Worm (Caenorhabditis elegans) whole organism, mixed stage, embryonic: Measurements from ENCODE around the gene ceh-1.

Source experiments
- elt-3 ChIP-seq: fragments of 150-350 bp; optimal IDR thresholded peaks from 2 replicates; lab custom pipeline; 2014; ENCODE audit warnings: missing biosample characterization, missing genetic modification characterization
- lsy-2 ChIP-seq: fragments of 150-350 bp; optimal IDR thresholded peaks from 2 replicates; lab custom pipeline; 2014; ENCODE audit warnings: missing biosample characterization, missing genetic modification characterization
- nhr-12 ChIP-seq: fragments of 150-350 bp; optimal IDR thresholded peaks from 2 replicates; lab custom pipeline; 2014; ENCODE audit warnings: missing biosample characterization, missing genetic modification characterization
- nhr-2 ChIP-seq: fragments of 150-350 bp; optimal IDR thresholded peaks from 2 replicates; lab custom pipeline; 2014; ENCODE audit warnings: missing biosample characterization, missing genetic modification characterization
- nhr-237 ChIP-seq: fragments of 150-350 bp; optimal IDR thresholded peaks from 2 replicates; lab custom pipeline; 2014; ENCODE audit warnings: missing biosample characterization, missing genetic modification characterization

DNA sequence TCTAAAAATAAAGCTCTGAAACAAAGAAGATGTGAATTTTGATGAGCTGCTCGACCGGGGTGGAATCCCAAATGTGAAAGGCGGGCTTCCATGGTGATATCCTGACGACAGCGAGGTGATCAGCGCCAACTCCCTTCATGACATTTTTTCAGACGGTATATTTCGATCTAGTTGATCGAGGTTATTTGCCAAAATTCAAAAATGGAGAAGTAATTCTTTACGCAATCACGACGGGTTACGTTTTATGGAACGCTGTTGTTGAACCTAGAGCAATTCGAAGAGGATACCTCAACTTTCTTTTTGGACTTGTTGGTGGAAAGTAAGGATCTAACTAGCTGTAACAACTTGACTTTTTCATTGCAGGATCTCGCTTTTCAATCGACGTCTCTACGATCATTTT lies 22.7 kb upstream of the ceh-1 start:
- TF ChIP-seq nhr-12 (tag; lab: Kevin White, UChicago): no peak
- TF ChIP-seq nhr-2: no peak
- TF ChIP-seq elt-3 (tag; lab: Kevin White, UChicago): no peak
- TF ChIP-seq nhr-237 (tag; lab: Kevin White, UChicago): no peak
- TF ChIP-seq lsy-2 (tag; lab: Kevin White, UChicago): no peak
